Worm (Caenorhabditis elegans): ENCODE measurements around the gene puf-5.

DNA sequence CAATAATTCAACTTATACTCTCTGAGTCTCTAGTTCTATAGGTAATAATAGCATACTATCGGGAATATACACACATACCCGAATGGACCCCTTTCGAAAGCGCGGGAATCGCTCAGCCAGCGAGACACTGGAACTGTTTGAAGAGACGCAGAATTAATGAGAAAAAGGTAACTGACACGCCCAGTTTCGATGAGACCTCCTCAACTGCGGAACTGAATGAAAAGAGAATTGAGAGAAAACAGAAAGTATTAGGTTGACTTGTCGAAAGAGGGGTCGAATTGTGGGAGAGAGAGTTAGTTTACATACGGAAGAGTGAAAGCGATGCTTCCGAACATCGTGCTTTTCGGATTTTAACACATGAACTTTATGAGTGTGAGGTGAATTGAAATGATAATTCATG, 43.3 kb upstream of the puf-5 start:
- TF ChIP-seq dao-5 (tag; optimal IDR thresholded peaks at IDR 0.05) (no peak), him-1 (tag; optimal IDR thresholded peaks at IDR 0.05) (no peak), W03F9.2 (tag; optimal IDR thresholded peaks at IDR 0.05) (no peak)

Measured in whole organism, L4/young adult.